Fruit fly (Drosophila melanogaster): ENCODE data around the gene mTerf5.

Gene mTerf5

dm6 chr3R:18220211-18220749, 3.2 kb downstream of the mTerf5 start, which contains the start of the genes CG7988 and CG7183 (continued):
- no peak for TF ChIP-seq Tbp (GFP tag; optimal IDR thresholded peaks at IDR 0.05)
- peak; percentile 99 for TF ChIP-seq az2 (GFP tag; optimal IDR thresholded peaks at IDR 0.05)
- peak; percentile 97 for TF ChIP-seq chm (GFP tag; IDR thresholded peaks at IDR 0.05)
- peak; percentile 88 for TF ChIP-seq CG34376 (GFP tag; optimal IDR thresholded peaks at IDR 0.05)
- TF ChIP-seq tup (GFP tag; optimal IDR thresholded peaks at IDR 0.05): peak; percentile 90
- peak; percentile 96 for TF ChIP-seq CG14050 (GFP tag; IDR thresholded peaks at IDR 0.05)
- TF ChIP-seq CG31441 (GFP tag; IDR thresholded peaks at IDR 0.05): peak; percentile 97
- peak; percentile 74 for TF ChIP-seq CG6654 (GFP tag; optimal IDR thresholded peaks at IDR 0.05)
- TF ChIP-seq zen (tag; optimal IDR thresholded peaks at IDR 0.05): peak; percentile 98
- peak; percentile 86 for TF ChIP-seq CG10431 (GFP tag; optimal IDR thresholded peaks at IDR 0.05)
- peak; percentile 93 for TF ChIP-seq CG7786 (GFP tag; optimal IDR thresholded peaks at IDR 0.05)
- no peak for TF ChIP-seq nerfin-2 (GFP tag; IDR thresholded peaks at IDR 0.05; ENCODE audit: partially characterized antibody)
- TF ChIP-seq Oli (tag; optimal IDR thresholded peaks at IDR 0.05): peak; percentile 98
- peak; percentile 98 for TF ChIP-seq PHDP (tag; optimal IDR thresholded peaks at IDR 0.05)
- TF ChIP-seq CG16813 (GFP tag; IDR thresholded peaks at IDR 0.05; ENCODE audit: partially characterized antibody): no peak
- TF ChIP-seq CG16863 (GFP tag; optimal IDR thresholded peaks at IDR 0.05): peak; percentile 94
- TF ChIP-seq CG30431 (GFP tag; optimal IDR thresholded peaks at IDR 0.05): peak; percentile 91
- no peak for TF ChIP-seq ato (GFP tag; IDR thresholded peaks at IDR 0.05; ENCODE audit: partially characterized antibody)
- peak; percentile 98 for TF ChIP-seq lilli (GFP tag; optimal IDR thresholded peaks at IDR 0.05)
- peak; percentile 95 for TF ChIP-seq CG9437 (GFP tag; optimal IDR thresholded peaks at IDR 0.05)
- peak; percentile 98 for TF ChIP-seq Fer3 (tag; optimal IDR thresholded peaks at IDR 0.05)
- peak; percentile 91 for TF ChIP-seq lbe (GFP tag; optimal IDR thresholded peaks at IDR 0.05)
- peak; percentile 84 for TF ChIP-seq CG6813 (GFP tag; optimal IDR thresholded peaks at IDR 0.05)
- no peak for TF ChIP-seq cad (GFP tag; optimal IDR thresholded peaks at IDR 0.05)
- TF ChIP-seq CG9215 (GFP tag; IDR thresholded peaks at IDR 0.05): peak; percentile 97
- TF ChIP-seq Dp (GFP tag; optimal IDR thresholded peaks at IDR 0.05): peak; percentile 22
- peak; percentile 95 for TF ChIP-seq trh (GFP tag; optimal IDR thresholded peaks at IDR 0.05)
- TF ChIP-seq toy (GFP tag; IDR thresholded peaks at IDR 0.05): peak; percentile 95
- peak; percentile 97 for TF ChIP-seq CG11456 (GFP tag; IDR thresholded peaks at IDR 0.05)
- peak; percentile 78 for TF ChIP-seq btn (GFP tag; optimal IDR thresholded peaks at IDR 0.05)
- TF ChIP-seq CG10366 (GFP tag; IDR thresholded peaks at IDR 0.05): peak; percentile 98
- peak; percentile 99 for TF ChIP-seq CG4730 (GFP tag; IDR thresholded peaks at IDR 0.05)
- peak; percentile 77 for TF ChIP-seq Jarid2 (GFP tag; optimal IDR thresholded peaks at IDR 0.05)
- peak; percentile 97 for TF ChIP-seq CG7556 (GFP tag; optimal IDR thresholded peaks at IDR 0.05)
- peak; percentile 80 for TF ChIP-seq CG8359 (GFP tag; optimal IDR thresholded peaks at IDR 0.05; ENCODE audit: borderline replicate concordance)
- peak; percentile 98 for TF ChIP-seq fd96Cb (tag; optimal IDR thresholded peaks at IDR 0.05)
- peak; percentile 100 for TF ChIP-seq CG17385 (GFP tag; optimal IDR thresholded peaks at IDR 0.05)
- TF ChIP-seq Drgx (GFP tag; IDR thresholded peaks at IDR 0.05): peak; percentile 98
- TF ChIP-seq CG32532 (GFP tag; IDR thresholded peaks at IDR 0.05): peak; percentile 99
- no peak for TF ChIP-seq usp (GFP tag; optimal IDR thresholded peaks at IDR 0.05)
- peak; percentile 96 for TF ChIP-seq CG18764 (GFP tag; optimal IDR thresholded peaks at IDR 0.05)
- peak; percentile 88 for TF ChIP-seq repo (GFP tag; optimal IDR thresholded peaks at IDR 0.05)
- TF ChIP-seq dpn (GFP tag; optimal IDR thresholded peaks at IDR 0.05): peak; percentile 96 to 99
- TF ChIP-seq ttk (GFP tag; IDR thresholded peaks at IDR 0.05): peak; percentile 99
- TF ChIP-seq CG4617 (GFP tag; optimal IDR thresholded peaks at IDR 0.05; ENCODE audit: borderline replicate concordance): peak; percentile 98
- TF ChIP-seq kni (GFP tag; optimal IDR thresholded peaks at IDR 0.05): peak; percentile 50
- TF ChIP-seq CG18619 (GFP tag; optimal IDR thresholded peaks at IDR 0.05): peak; percentile 96
- peak; percentile 97 for TF ChIP-seq rib (GFP tag; IDR thresholded peaks at IDR 0.05)
- TF ChIP-seq CG11247 (GFP tag; IDR thresholded peaks at IDR 0.05): peak; percentile 98
- TF ChIP-seq CG4854 (GFP tag; optimal IDR thresholded peaks at IDR 0.05): peak; percentile 92
